Worm (Caenorhabditis elegans) whole organism, young adult: ENCODE data around the gene acl-9.

Source experiments
- F39B2.1 ChIP-seq: fragments of 200-800 bp; sonication (Bioruptor generic); IDR thresholded peaks from 2 replicates; pipeline ENCODE4 v1.3.6; 2022; ENCODE audit warnings: missing genetic modification reagents, missing genetic modification characterization, missing compliant biosample characterization
- bed-2 ChIP-seq: fragments of 200-800 bp; sonication (Bioruptor generic); IDR thresholded peaks from 2 replicates; pipeline ENCODE4 v1.3.6; 2022; ENCODE audit warnings: missing genetic modification reagents, missing genetic modification characterization, missing compliant biosample characterization
- lin-35 ChIP-seq, 3 experiments: fragments of 150-350 bp in 2 of 3; sonication (generic microtip) in 1 of 3; optimal IDR thresholded peaks; 2 replicates each; lab custom pipeline; 2014 to 2018; ENCODE audit warnings: missing biosample characterization in 3 of 3, missing genetic modification characterization in 3 of 3, missing genetic modification reagents in 3 of 3
- lsy-27 ChIP-seq: sonication (generic microtip); optimal IDR thresholded peaks from 2 replicates; lab custom pipeline; 2017; ENCODE audit warnings: missing genetic modification characterization, mild to moderate bottlenecking, missing compliant biosample characterization, antibody characterized with exemption, missing genotype, borderline replicate concordance; ENCODE audit not compliant: insufficient read depth
- madf-6 ChIP-seq: fragments of 200-800 bp; sonication (Bioruptor generic); IDR thresholded peaks from 2 replicates; pipeline ENCODE4 v1.3.6; 2022; ENCODE audit warnings: missing genetic modification reagents, missing genetic modification characterization, missing compliant biosample characterization
- mel-28 ChIP-seq: sonication (generic microtip); optimal IDR thresholded peaks from 2 replicates; lab custom pipeline; 2016; ENCODE audit warnings: borderline replicate concordance, mild to moderate bottlenecking, missing genetic modification characterization, missing compliant biosample characterization
- pha-4 ChIP-seq: fragments of 150-350 bp; sonication (generic microtip); optimal IDR thresholded peaks from 2 replicates; lab custom pipeline; 2014; ENCODE audit warnings: missing biosample characterization, missing genetic modification reagents, missing genetic modification characterization
- sea-2 ChIP-seq: fragments of 200-800 bp; sonication (Bioruptor generic); IDR thresholded peaks from 2 replicates; pipeline ENCODE4 v1.3.6; 2022; ENCODE audit warnings: missing genetic modification characterization, missing compliant biosample characterization
- snpc-4 ChIP-seq, 5 experiments: fragments of 150-350 bp in 1 of 5; sonication (generic microtip) in 4 of 5; optimal IDR thresholded peaks; 2 replicates each; lab custom pipeline; 2014 to 2018; ENCODE audit warnings: missing genetic modification characterization in 5 of 5, missing biosample characterization in 3 of 5, antibody characterized with exemption in 2 of 5, mild to moderate bottlenecking in 2 of 5, missing compliant biosample characterization in 2 of 5, missing genotype in 2 of 5, moderate library complexity in 2 of 5, missing genetic modification reagents in 1 of 5
- zim-3 ChIP-seq: sonication (generic microtip); optimal IDR thresholded peaks from 2 replicates; lab custom pipeline; 2017; ENCODE audit warnings: mild to moderate bottlenecking, missing genetic modification characterization, moderate library complexity, missing compliant biosample characterization
- ztf-28 ChIP-seq: fragments of 200-800 bp; sonication (Bioruptor generic); IDR thresholded peaks from 2 replicates; pipeline ENCODE4 v1.3.6; 2022; ENCODE audit warnings: missing genetic modification reagents, missing genetic modification characterization, missing compliant biosample characterization

DNA sequence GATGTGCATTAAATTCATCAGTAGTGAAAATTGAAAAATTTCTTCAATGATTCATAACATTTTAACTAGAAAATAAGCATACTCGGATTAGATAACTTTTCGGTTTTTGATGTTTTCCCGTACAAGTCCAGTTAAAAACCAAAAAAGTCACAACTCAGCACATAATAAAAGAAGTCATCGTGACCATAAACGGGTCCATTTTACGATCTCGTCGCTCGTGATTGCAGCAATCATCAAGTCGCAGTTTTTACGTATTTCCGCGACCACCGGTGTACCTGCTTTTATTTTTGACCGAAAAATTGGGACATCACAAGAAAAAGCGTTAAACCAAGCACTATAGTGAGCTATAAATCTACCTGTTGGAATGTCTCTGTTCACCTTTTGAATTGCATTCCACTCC is 8.2 kb downstream of the acl-9 start:
- TF ChIP-seq lsy-27 (tag; lab: Kevin White, UChicago) (no peak), F39B2.1 (no peak), ztf-28 (GFP tag; lab: Robert Waterston, UW) (no peak), bed-2 (GFP tag; lab: Robert Waterston, UW) (no peak), snpc-4 (GFP tag; optimal IDR thresholded peaks at IDR 0.05; lab: Kevin White, UChicago) (no peak), snpc-4 (tag; optimal IDR thresholded peaks at IDR 0.05; lab: Kevin White, UChicago) (no peak), zim-3 (tag; lab: Kevin White, UChicago) (no peak), sea-2 (GFP tag; lab: Robert Waterston, UW) (no peak), lin-35 (GFP tag; optimal IDR thresholded peaks at IDR 0.05; lab: Kevin White, UChicago) (no peak), pha-4 (tag; lab: Kevin White, UChicago) (no peak), madf-6 (no peak), mel-28 (tag; lab: Kevin White, UChicago) (no peak)
